Worm (Caenorhabditis elegans): ENCODE results near the gene F27E5.9.

F27E5.9 gene

DNA sequence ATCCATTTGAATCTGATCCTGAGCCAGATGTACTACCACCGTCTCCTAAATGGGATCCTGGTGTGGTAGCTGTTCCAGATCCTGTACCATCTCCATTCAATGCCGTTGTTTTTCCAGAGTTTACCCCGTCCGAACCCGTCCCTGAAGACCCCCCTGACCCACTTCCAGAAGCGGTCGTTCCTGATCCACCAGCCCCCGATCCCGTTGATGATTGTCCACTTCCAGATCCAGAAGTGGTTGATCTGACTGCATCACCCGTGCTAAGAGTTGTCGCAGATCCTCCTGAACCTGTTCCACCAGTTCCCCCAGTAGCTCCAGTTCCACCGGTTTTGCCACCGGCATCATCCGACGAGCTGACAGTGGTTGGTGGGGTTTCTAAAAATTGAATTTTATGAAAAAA is 18.1 kb upstream of the F27E5.9 start:
- no peak for TF ChIP-seq mls-2 (tag; optimal IDR thresholded peaks at IDR 0.05)
- no peak for TF ChIP-seq hlh-1 (tag; optimal IDR thresholded peaks at IDR 0.05)
- no peak for TF ChIP-seq snpc-4 (tag; optimal IDR thresholded peaks at IDR 0.05)
- TF ChIP-seq ham-2 (GFP tag; optimal IDR thresholded peaks at IDR 0.05), result no peak
- no peak for TF ChIP-seq drap-1 (GFP tag; optimal IDR thresholded peaks at IDR 0.05)
- no peak for TF ChIP-seq ceh-39 (tag; optimal IDR thresholded peaks at IDR 0.05)
- TF ChIP-seq ces-1 (GFP tag; optimal IDR thresholded peaks at IDR 0.05), result no peak
- TF ChIP-seq ceh-83 (GFP tag; optimal IDR thresholded peaks at IDR 0.05), result no peak
- TF ChIP-seq flh-1 (GFP tag; optimal IDR thresholded peaks at IDR 0.05), result no peak

DNA sequence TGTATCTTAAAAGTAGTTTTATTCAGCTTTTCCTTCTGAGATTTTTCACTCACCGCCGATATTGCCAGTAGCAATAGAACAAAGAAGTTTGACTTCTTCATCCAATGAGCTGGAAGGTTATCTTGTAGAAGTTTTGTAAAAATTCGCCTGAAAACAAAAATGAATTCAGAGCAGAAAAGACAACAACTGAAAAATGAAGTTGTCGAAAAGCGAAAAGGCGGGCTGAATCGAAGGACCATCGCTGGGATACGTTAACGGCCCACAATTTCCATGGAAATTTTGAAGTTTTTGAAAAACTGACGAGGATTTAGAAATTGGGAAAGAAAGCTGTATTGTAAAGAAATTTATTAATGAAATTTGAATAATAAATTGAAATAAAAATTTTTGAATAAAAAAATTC is 13.0 kb upstream of the F27E5.9 start, which contains the start of gene lov-1:
TSS of gene lov-1 (minus strand) at position 101 of the 400 bp plus-strand sequence.
- TF ChIP-seq sptf-1 (tag; optimal IDR thresholded peaks at IDR 0.05), result no peak

DNA sequence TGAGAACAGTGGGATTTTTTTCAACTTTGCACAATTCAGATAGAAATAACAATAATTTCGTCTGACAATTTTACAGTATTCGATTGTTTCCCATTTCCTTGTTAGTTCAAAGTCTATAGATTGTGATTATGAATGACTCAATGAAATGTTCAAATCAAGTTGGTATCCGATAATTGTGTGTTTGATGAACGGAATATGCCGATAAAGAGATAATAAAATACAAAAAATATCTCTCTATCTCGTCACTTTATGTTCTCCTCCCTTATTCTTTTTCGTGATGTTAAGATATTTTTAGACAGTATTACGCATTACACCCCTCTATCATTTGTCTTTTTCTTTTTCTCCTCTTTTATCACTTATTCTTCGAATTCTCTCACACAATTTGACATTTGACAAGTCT is 12.3 kb upstream of the F27E5.9 start, which contains the start of gene F27E5.7:
TSS of gene F27E5.7 (plus strand) at position 301 of the 400 bp plus-strand sequence.
- TF ChIP-seq mls-2 (tag; optimal IDR thresholded peaks at IDR 0.05) (no peak), unc-120 (tag; optimal IDR thresholded peaks at IDR 0.05; ENCODE audit: poor library complexity, severe bottlenecking) (no peak), nhr-12 (tag; optimal IDR thresholded peaks at IDR 0.05) (no peak), lin-13 (tag; optimal IDR thresholded peaks at IDR 0.05) (no peak), zip-8 (tag; optimal IDR thresholded peaks at IDR 0.05) (no peak), ztf-11 (tag; optimal IDR thresholded peaks at IDR 0.05) (no peak), lin-32 (GFP tag; optimal IDR thresholded peaks at IDR 0.05) (no peak), bed-3 (GFP tag; optimal IDR thresholded peaks at IDR 0.05) (no peak), sem-2 (GFP tag; optimal IDR thresholded peaks at IDR 0.05) (no peak), nhr-237 (tag; optimal IDR thresholded peaks at IDR 0.05) (no peak), hlh-1 (tag; optimal IDR thresholded peaks at IDR 0.05) (no peak), nhr-28 (tag; optimal IDR thresholded peaks at IDR 0.05) (no peak), ham-2 (GFP tag; optimal IDR thresholded peaks at IDR 0.05) (no peak), blmp-1 (tag; optimal IDR thresholded peaks at IDR 0.05) (no peak), cnd-1 (tag; optimal IDR thresholded peaks at IDR 0.05) (no peak), ceh-39 (tag; optimal IDR thresholded peaks at IDR 0.05) (no peak), elt-3 (tag; optimal IDR thresholded peaks at IDR 0.05) (no peak), pha-4 (tag; optimal IDR thresholded peaks at IDR 0.05) (no peak)

DNA sequence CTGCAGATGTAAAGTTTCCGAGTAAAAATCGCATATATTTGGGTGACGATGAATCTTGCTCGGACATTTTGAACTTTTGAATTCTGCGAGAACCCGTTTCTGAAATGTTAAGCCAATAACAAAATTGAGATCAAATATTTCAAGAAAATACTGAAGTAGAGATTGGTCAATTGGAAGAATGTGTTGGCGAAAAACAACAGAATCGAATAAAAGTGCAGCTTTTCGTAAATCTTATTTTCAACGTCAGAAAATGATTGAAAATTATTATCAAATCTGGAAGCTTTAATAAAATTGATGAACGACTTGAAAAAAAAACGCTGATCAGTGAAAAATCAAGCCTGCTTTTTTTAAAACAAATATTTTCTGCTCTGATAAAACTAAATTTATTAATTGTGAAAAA is 7.4 kb upstream of the F27E5.9 start, which contains the start of gene F27E5.8:
TSS of gene F27E5.8 (minus strand) at position 101 of the 400 bp plus-strand sequence.
- TF ChIP-seq unc-62 (GFP tag; optimal IDR thresholded peaks at IDR 0.05), result no peak
- no peak for TF ChIP-seq ztf-11 (tag; optimal IDR thresholded peaks at IDR 0.05)
- no peak for TF ChIP-seq nhr-12 (tag; optimal IDR thresholded peaks at IDR 0.05)
- no peak for TF ChIP-seq lsy-2 (tag; optimal IDR thresholded peaks at IDR 0.05)
- no peak for TF ChIP-seq lin-32 (GFP tag; optimal IDR thresholded peaks at IDR 0.05)
- TF ChIP-seq ham-2 (GFP tag; optimal IDR thresholded peaks at IDR 0.05), result no peak
- TF ChIP-seq mep-1 (tag; optimal IDR thresholded peaks at IDR 0.05), result no peak
- TF ChIP-seq ces-1 (GFP tag; optimal IDR thresholded peaks at IDR 0.05), result no peak
- no peak for TF ChIP-seq elt-1 (tag; optimal IDR thresholded peaks at IDR 0.05; ENCODE audit: borderline replicate concordance, insufficient read depth)
- TF ChIP-seq nhr-28 (tag; optimal IDR thresholded peaks at IDR 0.05), result no peak
- TF ChIP-seq bed-3 (GFP tag; optimal IDR thresholded peaks at IDR 0.05), result no peak
- no peak for TF ChIP-seq elt-3 (tag; optimal IDR thresholded peaks at IDR 0.05)

DNA sequence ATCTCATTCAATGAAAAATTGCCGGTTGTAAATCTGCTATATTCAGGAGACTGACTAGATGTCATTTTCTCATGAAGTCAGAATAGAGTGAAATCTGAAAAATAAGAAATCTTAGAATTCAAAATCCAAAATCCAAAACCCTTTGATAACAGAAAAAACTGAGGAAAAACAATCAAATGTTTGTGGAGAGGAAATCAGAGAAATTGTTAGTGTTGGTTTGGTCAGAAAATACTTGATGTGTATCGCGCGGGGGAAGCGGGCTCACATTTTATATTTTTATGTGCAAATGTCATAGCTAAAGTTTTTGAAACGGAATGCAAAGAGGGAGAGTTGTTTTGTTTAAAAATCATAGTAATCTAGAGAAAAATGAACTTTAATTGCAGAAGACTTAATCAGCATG is 3.0 kb upstream of the F27E5.9 start, which contains the start of gene F27E5.5:
TSS of gene F27E5.5 (minus strand) at position 101 of the 400 bp plus-strand sequence.
- TF ChIP-seq tbx-8 (GFP tag; optimal IDR thresholded peaks at IDR 0.05) (no peak), mep-1 (tag; optimal IDR thresholded peaks at IDR 0.05) (no peak), unc-120 (tag; optimal IDR thresholded peaks at IDR 0.05; ENCODE audit: poor library complexity, severe bottlenecking) (no peak), nhr-237 (tag; optimal IDR thresholded peaks at IDR 0.05) (no peak), ces-1 (GFP tag; optimal IDR thresholded peaks at IDR 0.05) (no peak), cnd-1 (tag; optimal IDR thresholded peaks at IDR 0.05) (no peak), lsy-2 (tag; optimal IDR thresholded peaks at IDR 0.05) (no peak), nhr-12 (tag; optimal IDR thresholded peaks at IDR 0.05) (no peak), zip-8 (tag; optimal IDR thresholded peaks at IDR 0.05) (no peak), nhr-76 (tag; optimal IDR thresholded peaks at IDR 0.05) (no peak), elt-3 (tag; optimal IDR thresholded peaks at IDR 0.05) (no peak), drap-1 (GFP tag; optimal IDR thresholded peaks at IDR 0.05) (no peak), flh-1 (GFP tag; optimal IDR thresholded peaks at IDR 0.05) (no peak), snpc-4 (tag; optimal IDR thresholded peaks at IDR 0.05) (no peak), ceh-83 (GFP tag; optimal IDR thresholded peaks at IDR 0.05) (no peak), unc-62 (GFP tag; optimal IDR thresholded peaks at IDR 0.05) (no peak), pha-4 (tag; optimal IDR thresholded peaks at IDR 0.05) (no peak), mab-5 (tag; optimal IDR thresholded peaks at IDR 0.05) (no peak), hlh-1 (tag; optimal IDR thresholded peaks at IDR 0.05) (no peak), ceh-43 (GFP tag; optimal IDR thresholded peaks at IDR 0.05) (no peak)
